Worm (Caenorhabditis elegans): ENCODE results near the gene Y40H7A.10.

ce11 chrIV:15245655-15246054 is 30.3 kb upstream of the Y40H7A.10 start, which contains the start of gene Y73F8A.36:
- TF ChIP-seq ztf-29 (GFP tag; IDR thresholded peaks at IDR 0.05), result no peak
- TF ChIP-seq cog-1 (tag; optimal IDR thresholded peaks at IDR 0.05), result no peak
- TF ChIP-seq klf-2 (GFP tag; conservative IDR thresholded peaks at IDR 0.05), result no peak
- no peak for TF ChIP-seq flt-1 (GFP tag; IDR thresholded peaks at IDR 0.05)
- TF ChIP-seq ref-1 (GFP tag; conservative IDR thresholded peaks at IDR 0.05), result no peak
